Worm (Caenorhabditis elegans) whole organism, L2 larva: ENCODE results near the gene pkc-2.

ENCODE experiments used
- ama-1 ChIP-seq: fragments of 150-350 bp; optimal IDR thresholded peaks from 2 replicates; lab custom pipeline; 2018; ENCODE audit warnings: inconsistent platforms
- nhr-6 ChIP-seq: fragments of 150-350 bp; optimal IDR thresholded peaks from 2 replicates; lab custom pipeline; 2014; ENCODE audit warnings: missing biosample characterization, missing genetic modification characterization
- nhr-77 ChIP-seq: fragments of 150-350 bp; optimal IDR thresholded peaks from 2 replicates; lab custom pipeline; 2014; ENCODE audit warnings: missing biosample characterization, missing genetic modification characterization
- zag-1 ChIP-seq: fragments of 150-350 bp; optimal IDR thresholded peaks from 2 replicates; lab custom pipeline; 2014; ENCODE audit warnings: missing biosample characterization, missing genetic modification characterization
- ztf-11 ChIP-seq: sonication (generic microtip); optimal IDR thresholded peaks from 2 replicates; lab custom pipeline; 2017; ENCODE audit warnings: missing biosample characterization, missing genetic modification characterization
- ztf-4 ChIP-seq: fragments of 150-350 bp; optimal IDR thresholded peaks from 2 replicates; lab custom pipeline; 2014; ENCODE audit warnings: missing biosample characterization, missing genetic modification characterization

- no peak for TF ChIP-seq ama-1
- TF ChIP-seq zag-1 = no peak
- TF ChIP-seq ztf-4 (tag; lab: Kevin White, UChicago) = no peak
- no peak for TF ChIP-seq nhr-77
- TF ChIP-seq nhr-6 (tag; lab: Kevin White, UChicago) = no peak
- no peak for TF ChIP-seq ztf-11 (tag; lab: Kevin White, UChicago)
Observed at ce11 chrX:9364082-9364481, 536 bp upstream of the pkc-2 start.
